Fruit fly (Drosophila melanogaster) whole organism, embryonic: ENCODE data around the gene Glut4EF.

Experiments
- Atf6 ChIP-seq: fragments of 200-800 bp; sonication (Bioruptor generic); IDR thresholded peaks from 2 replicates; pipeline ENCODE4 v1.3.6; 2022; ENCODE audit warnings: missing biosample characterization, missing genetic modification characterization
- BEAF-32 ChIP-seq: fragments of 200-800 bp; sonication (Bioruptor generic); optimal IDR thresholded peaks from 3 replicates; lab custom pipeline; 2017; ENCODE audit warnings: missing biosample characterization, missing genetic modification characterization, mild to moderate bottlenecking, moderate library complexity, missing genetic modification reagents
- Bgb ChIP-seq: fragments of 200-800 bp; sonication (Bioruptor generic); IDR thresholded peaks from 2 replicates; pipeline ENCODE4 v1.3.6; 2022; ENCODE audit warnings: missing biosample characterization, missing genetic modification characterization; ENCODE audit not compliant: partially characterized antibody
- CG11085 ChIP-seq: fragments of 200-800 bp; sonication (Bioruptor generic); IDR thresholded peaks from 2 replicates; pipeline ENCODE4 v1.3.6; 2022; ENCODE audit warnings: missing biosample characterization, missing genetic modification characterization
- CG11093 ChIP-seq: fragments of 200-800 bp; sonication (Bioruptor generic); IDR thresholded peaks from 3 replicates; pipeline ENCODE4 v1.3.6; 2022; ENCODE audit warnings: missing biosample characterization, missing genetic modification characterization
- CG11504 ChIP-seq: fragments of 200-800 bp; sonication (Bioruptor generic); optimal IDR thresholded peaks from 3 replicates; lab custom pipeline; 2019; ENCODE audit warnings: missing biosample characterization, mild to moderate bottlenecking, missing genetic modification characterization, moderate library complexity
- CG13775 ChIP-seq: fragments of 200-800 bp; sonication (Bioruptor generic); optimal IDR thresholded peaks from 3 replicates; lab custom pipeline; 2017; ENCODE audit warnings: missing biosample characterization, mild to moderate bottlenecking, missing genetic modification characterization
- CG15601 ChIP-seq: fragments of 200-800 bp; sonication (Bioruptor generic); optimal IDR thresholded peaks from 3 replicates; lab custom pipeline; 2019; ENCODE audit warnings: missing biosample characterization, mild to moderate bottlenecking, missing genetic modification characterization, moderate library complexity
- CG17186 ChIP-seq: fragments of 200-800 bp; sonication (Bioruptor generic); optimal IDR thresholded peaks from 3 replicates; lab custom pipeline; 2017; ENCODE audit warnings: missing biosample characterization, missing genetic modification reagents, missing genetic modification characterization
- CG2120 ChIP-seq: fragments of 200-800 bp; sonication (Bioruptor generic); optimal IDR thresholded peaks from 3 replicates; lab custom pipeline; 2016; ENCODE audit warnings: missing biosample characterization, missing genetic modification characterization
- CG2678 ChIP-seq: fragments of 200-800 bp; sonication (Bioruptor generic); optimal IDR thresholded peaks from 3 replicates; lab custom pipeline; 2019; ENCODE audit warnings: missing biosample characterization, mild to moderate bottlenecking, missing genetic modification characterization, moderate library complexity
- CG33557 ChIP-seq: fragments of 200-800 bp; sonication (Bioruptor generic); optimal IDR thresholded peaks from 2 replicates; lab custom pipeline; 2019; ENCODE audit warnings: missing biosample characterization, mild to moderate bottlenecking, missing genetic modification characterization, moderate library complexity
- CG4424 ChIP-seq: fragments of 200-800 bp; sonication (Bioruptor generic); optimal IDR thresholded peaks from 3 replicates; lab custom pipeline; 2016; ENCODE audit warnings: missing biosample characterization, missing genetic modification characterization
- CG4617 ChIP-seq: fragments of 200-800 bp; sonication (Bioruptor generic); optimal IDR thresholded peaks from 3 replicates; lab custom pipeline; 2016; ENCODE audit warnings: missing biosample characterization, missing genetic modification characterization, borderline replicate concordance
- CG7372 ChIP-seq: fragments of 200-800 bp; sonication (Bioruptor generic); IDR thresholded peaks from 2 replicates; pipeline ENCODE4 v1.3.6; 2022; ENCODE audit warnings: missing biosample characterization, missing genetic modification characterization
- Drgx ChIP-seq: fragments of 200-800 bp; sonication (Bioruptor generic); IDR thresholded peaks from 2 replicates; pipeline ENCODE4 v1.3.6; 2022; ENCODE audit warnings: missing biosample characterization, missing genetic modification characterization
- HmgZ ChIP-seq: fragments of 200-800 bp; sonication (Bioruptor generic); optimal IDR thresholded peaks from 2 replicates; lab custom pipeline; 2018; ENCODE audit warnings: missing biosample characterization, mild to moderate bottlenecking, missing genetic modification characterization
- NC2β ChIP-seq: fragments of 200-800 bp; sonication (Bioruptor generic); optimal IDR thresholded peaks from 2 replicates; lab custom pipeline; 2016; ENCODE audit warnings: missing biosample characterization, missing genetic modification characterization
- NFAT ChIP-seq: fragments of 200-800 bp; sonication (Bioruptor generic); IDR thresholded peaks from 2 replicates; pipeline ENCODE4 v1.3.6; 2022; ENCODE audit warnings: missing biosample characterization, missing genetic modification characterization
- Pdp1 ChIP-seq, 2 experiments: fragments of 200-800 bp; sonication (Bioruptor generic); optimal IDR thresholded peaks; 3 replicates each; lab custom pipeline; 2016; ENCODE audit warnings: missing biosample characterization in 2 of 2, missing genetic modification characterization in 2 of 2, mild to moderate bottlenecking in 1 of 2, moderate library complexity in 1 of 2
- Trl ChIP-seq, 3 experiments: fragments of >200 bp in 2 of 3; fragments of 200-800 bp in 1 of 3; sonication (Bioruptor generic) in 1 of 3; optimal IDR thresholded peaks; 2 replicates in 1 of 3; 3 replicates in 2 of 3; lab custom pipeline; 2016 to 2017; ENCODE audit warnings: missing biosample characterization in 1 of 3, missing genetic modification characterization in 1 of 3
- ash1 ChIP-seq: fragments of 200-800 bp; sonication (Bioruptor generic); optimal IDR thresholded peaks from 2 replicates; lab custom pipeline; 2018; ENCODE audit warnings: missing biosample characterization, mild to moderate bottlenecking, missing genetic modification characterization
- bsh ChIP-seq, 2 experiments: fragments of 200-800 bp; sonication (Bioruptor generic); optimal IDR thresholded peaks; 2 replicates each; lab custom pipeline; 2017 to 2018; ENCODE audit warnings: mild to moderate bottlenecking in 2 of 2, missing biosample characterization in 2 of 2, missing genetic modification characterization in 2 of 2, moderate library complexity in 1 of 2
- cas ChIP-seq: fragments of 200-800 bp; sonication (Bioruptor generic); IDR thresholded peaks from 2 replicates; pipeline ENCODE4 v1.3.6; 2022; ENCODE audit warnings: missing biosample characterization, missing genetic modification characterization
- chif ChIP-seq, 2 experiments: fragments of 200-800 bp; sonication (Bioruptor generic); optimal IDR thresholded peaks; 3 replicates each; lab custom pipeline; 2016; ENCODE audit warnings: missing biosample characterization in 2 of 2, missing genetic modification characterization in 2 of 2
- crp ChIP-seq, 2 experiments: fragments of 200-800 bp; sonication (Bioruptor generic); optimal IDR thresholded peaks; 2 replicates in 1 of 2; 3 replicates in 1 of 2; lab custom pipeline; 2017; ENCODE audit warnings: missing biosample characterization in 2 of 2, missing genetic modification characterization in 2 of 2, mild to moderate bottlenecking in 1 of 2, moderate library complexity in 1 of 2
- fd3F ChIP-seq: fragments of 200-800 bp; sonication (Bioruptor generic); optimal IDR thresholded peaks from 2 replicates; lab custom pipeline; 2018; ENCODE audit warnings: missing biosample characterization, mild to moderate bottlenecking, missing genetic modification characterization, moderate library complexity
- inv ChIP-seq: fragments of 200-800 bp; sonication (Bioruptor generic); IDR thresholded peaks from 2 replicates; pipeline ENCODE4 v1.3.6; 2022; ENCODE audit warnings: missing biosample characterization, missing genetic modification characterization; ENCODE audit not compliant: partially characterized antibody
- lbe ChIP-seq: fragments of 200-800 bp; sonication (Bioruptor generic); optimal IDR thresholded peaks from 2 replicates; lab custom pipeline; 2016; ENCODE audit warnings: missing biosample characterization, mild to moderate bottlenecking, missing genetic modification characterization
- nom ChIP-seq: fragments of 200-800 bp; sonication (Bioruptor generic); optimal IDR thresholded peaks from 2 replicates; lab custom pipeline; 2017; ENCODE audit warnings: missing biosample characterization, missing genetic modification characterization, mild to moderate bottlenecking, moderate library complexity, missing genetic modification reagents
- sima ChIP-seq: fragments of 200-800 bp; sonication (Bioruptor generic); optimal IDR thresholded peaks from 2 replicates; lab custom pipeline; 2016; ENCODE audit warnings: missing biosample characterization, missing genetic modification characterization
- toy ChIP-seq: fragments of 200-800 bp; sonication (Bioruptor generic); IDR thresholded peaks from 2 replicates; pipeline ENCODE4 v1.3.6; 2022; ENCODE audit warnings: missing biosample characterization, missing genetic modification characterization

The Glut4EF gene

dm6 chr3R:9957202-9957601, 82.7 kb downstream of the Glut4EF start (continued):
- no peak for TF ChIP-seq CG11085
- TF ChIP-seq toy (GFP tag; lab: Robert Waterston, UW): no peak

- TF ChIP-seq CG2120 (no peak), nom (GFP tag; lab: Kevin White, UChicago) (peak; percentile 5), Trl (optimal IDR thresholded peaks at IDR 0.05; lab: Kevin White, UChicago) (peak; percentile 1 to 26), Trl (GFP tag; optimal IDR thresholded peaks at IDR 0.05; lab: Kevin White, UChicago) (no peak), NFAT (GFP tag; lab: Robert Waterston, UW) (no peak), CG4424 (GFP tag; lab: Kevin White, UChicago) (no peak), CG15601 (no peak), CG13775 (GFP tag; lab: Kevin White, UChicago) (no peak), CG11093 (GFP tag; lab: Robert Waterston, UW) (0 out of 3 replicates have a peak, but pooled peaks have one; percentile 12), NC2β (no peak), HmgZ (tag; lab: Kevin White, UChicago) (no peak), inv (GFP tag; lab: Robert Waterston, UW) (no peak), CG17186 (no peak), CG2678 (tag; lab: Kevin White, UChicago) (no peak)
These were observed 85.4 kb downstream of the Glut4EF start for dm6 chr3R:9959911-9960310.

- peak; percentile 91 for TF ChIP-seq Drgx (GFP tag; lab: Robert Waterston, UW)
- TF ChIP-seq lbe (GFP tag; lab: Kevin White, UChicago): peak; percentile 16
- TF ChIP-seq ash1 (GFP tag; lab: Kevin White, UChicago): no peak
- TF ChIP-seq bsh (GFP tag; optimal IDR thresholded peaks at IDR 0.05; lab: Kevin White, UChicago): peak in 1 of 2 experiments; percentile 90
- TF ChIP-seq BEAF-32 (GFP tag; lab: Kevin White, UChicago): no peak
- TF ChIP-seq Bgb: no peak
- no peak for TF ChIP-seq crp (GFP tag; optimal IDR thresholded peaks at IDR 0.05; lab: Kevin White, UChicago)
- no peak for TF ChIP-seq fd3F (GFP tag; lab: Kevin White, UChicago)
- TF ChIP-seq CG4617 (GFP tag; lab: Kevin White, UChicago): no peak
- peak; percentile 39 for TF ChIP-seq CG11504 (tag; lab: Kevin White, UChicago)
- TF ChIP-seq CG7372 (GFP tag; lab: Robert Waterston, UW): no peak
- TF ChIP-seq Atf6 (GFP tag; lab: Robert Waterston, UW): no peak
- no peak for TF ChIP-seq cas
- no peak for TF ChIP-seq HmgZ (tag; lab: Kevin White, UChicago)
- TF ChIP-seq chif (GFP tag; optimal IDR thresholded peaks at IDR 0.05; lab: Kevin White, UChicago): no peak
- TF ChIP-seq CG33557: no peak
- TF ChIP-seq Pdp1 (GFP tag; optimal IDR thresholded peaks at IDR 0.05; lab: Kevin White, UChicago): peak in 1 of 2 experiments; percentile 69
- TF ChIP-seq sima (GFP tag; lab: Kevin White, UChicago): no peak
These were observed 86.9 kb downstream of the Glut4EF start for dm6 chr3R:9961163-9962072.
